Worm (Caenorhabditis elegans): ENCODE results near the gene C49F8.3.

The C49F8.3 gene

DNA sequence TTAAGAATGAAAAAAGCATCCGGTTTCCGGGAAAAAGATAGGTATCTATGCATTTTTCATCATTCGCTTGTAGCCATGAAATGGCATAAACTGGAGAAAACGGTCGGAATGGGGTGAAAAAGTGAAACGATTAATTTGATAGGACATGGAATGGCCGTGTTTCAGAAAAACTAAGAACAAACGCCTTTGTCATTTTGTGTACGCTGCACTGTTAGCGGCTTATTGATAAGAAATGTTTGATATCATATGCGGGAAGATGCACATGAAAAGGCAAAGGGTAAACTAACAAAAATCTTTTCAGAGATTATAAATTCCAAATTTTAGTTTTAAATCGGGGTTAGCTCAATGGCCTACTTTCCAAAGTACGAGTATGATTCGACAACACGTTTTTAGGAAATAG, 33.7 kb upstream of the C49F8.3 start:
- TF ChIP-seq pqm-1 (tag; optimal IDR thresholded peaks at IDR 0.05) = peak; percentile 67
- TF ChIP-seq daf-16 (GFP tag; optimal IDR thresholded peaks at IDR 0.05) = no peak
- TF ChIP-seq daf-16 (tag; optimal IDR thresholded peaks at IDR 0.05) = peak; percentile 71
- no peak for TF ChIP-seq attf-4 (tag; optimal IDR thresholded peaks at IDR 0.05)
- TF ChIP-seq cey-2 (tag; optimal IDR thresholded peaks at IDR 0.05; ENCODE audit: borderline replicate concordance, insufficient read depth) = no peak
- no peak for TF ChIP-seq sdz-12 (GFP tag; optimal IDR thresholded peaks at IDR 0.05)
- no peak for TF ChIP-seq ctbp-1 (GFP tag; IDR thresholded peaks at IDR 0.05)
- TF ChIP-seq dmd-6 (GFP tag; IDR thresholded peaks at IDR 0.05) = peak; percentile 72
- peak; percentile 63 for TF ChIP-seq nhr-28 (tag; optimal IDR thresholded peaks at IDR 0.05)
- TF ChIP-seq aha-1 (tag) = peak; percentile 57
- no peak for TF ChIP-seq daf-8 (GFP tag; IDR thresholded peaks at IDR 0.05)

DNA sequence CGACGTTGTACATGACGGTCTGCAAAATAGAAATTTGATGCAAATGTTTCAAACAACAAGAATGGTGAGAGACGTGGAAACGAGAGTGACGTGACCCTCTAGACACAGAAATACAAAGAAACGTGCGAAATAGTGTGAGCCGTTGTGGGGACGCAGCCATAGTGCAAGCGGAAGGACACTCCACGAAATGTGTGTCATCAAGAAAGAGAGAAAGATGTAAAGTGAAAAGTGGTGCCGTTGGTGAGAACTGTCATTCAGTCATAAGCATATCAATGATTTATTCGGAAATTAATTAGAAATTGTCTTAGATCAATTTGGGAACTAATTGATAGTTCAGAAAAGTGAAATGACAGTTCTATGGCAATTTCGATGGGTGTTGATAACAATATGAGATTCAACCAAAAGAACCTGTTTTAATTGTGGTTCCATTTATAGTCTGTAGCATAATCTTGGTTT, 32.6 kb upstream of the C49F8.3 start, which contains the start of gene C29F7.3:
Gene C29F7.3 (minus strand): TSS at position 51 of the 456 bp plus-strand sequence.
- TF ChIP-seq ama-1 (optimal IDR thresholded peaks at IDR 0.05) (no peak), nhr-102 (tag; optimal IDR thresholded peaks at IDR 0.05) (no peak), attf-4 (tag; optimal IDR thresholded peaks at IDR 0.05) (no peak), daf-8 (GFP tag; IDR thresholded peaks at IDR 0.05) (no peak), aha-1 (tag) (no peak), fos-1 (tag; optimal IDR thresholded peaks at IDR 0.05) (no peak), nhr-41 (GFP tag; IDR thresholded peaks at IDR 0.05) (no peak), lim-7 (GFP tag; IDR thresholded peaks at IDR 0.05) (no peak), ceh-28 (tag; optimal IDR thresholded peaks at IDR 0.05) (no peak), unc-130 (GFP tag; optimal IDR thresholded peaks at IDR 0.05) (no peak), nhr-11 (tag; optimal IDR thresholded peaks at IDR 0.05) (no peak), ZK337.2 (GFP tag; IDR thresholded peaks at IDR 0.05) (no peak), skn-1 (tag; optimal IDR thresholded peaks at IDR 0.05) (no peak), mxl-2 (GFP tag; conservative IDR thresholded peaks at IDR 0.05) (no peak), spr-1 (tag; optimal IDR thresholded peaks at IDR 0.05) (no peak), lin-38 (GFP tag; IDR thresholded peaks at IDR 0.05) (no peak), dpl-1 (GFP tag; optimal IDR thresholded peaks at IDR 0.05) (no peak), nhr-25 (tag; optimal IDR thresholded peaks at IDR 0.05; ENCODE audit: borderline replicate concordance, insufficient read depth) (no peak), nhr-77 (tag; optimal IDR thresholded peaks at IDR 0.05) (no peak), dmd-9 (GFP tag; IDR thresholded peaks at IDR 0.05) (no peak), hif-1 (tag; optimal IDR thresholded peaks at IDR 0.05) (no peak), hmg-1.1 (GFP tag; IDR thresholded peaks at IDR 0.05) (peak; percentile 68), ctbp-1 (GFP tag; IDR thresholded peaks at IDR 0.05) (0 out of 2 replicates have a peak, but pooled peaks have one; percentile 37), ZK546.5 (tag; optimal IDR thresholded peaks at IDR 0.05) (no peak), nhr-42 (GFP tag; IDR thresholded peaks at IDR 0.05) (no peak), snpc-1.2 (GFP tag; IDR thresholded peaks at IDR 0.05) (no peak), egl-27 (tag; optimal IDR thresholded peaks at IDR 0.05) (no peak), aly-2 (tag; optimal IDR thresholded peaks at IDR 0.05) (no peak), gei-8 (GFP tag; optimal IDR thresholded peaks at IDR 0.05) (peak; percentile 9), nhr-6 (tag; optimal IDR thresholded peaks at IDR 0.05) (no peak), ceh-82 (tag; optimal IDR thresholded peaks at IDR 0.05) (no peak), madf-9 (GFP tag; conservative IDR thresholded peaks at IDR 0.05) (no peak), mep-1 (tag; optimal IDR thresholded peaks at IDR 0.05) (peak; percentile 9), hlh-11 (tag; optimal IDR thresholded peaks at IDR 0.05) (peak; percentile 56), set-16 (GFP tag; IDR thresholded peaks at IDR 0.05) (no peak), tra-1 (GFP tag; IDR thresholded peaks at IDR 0.05) (peak; percentile 98), lsy-2 (tag; optimal IDR thresholded peaks at IDR 0.05) (no peak), daf-16 (GFP tag; optimal IDR thresholded peaks at IDR 0.05) (peak in 1 of 2 experiments; percentile 20), daf-16 (tag; optimal IDR thresholded peaks at IDR 0.05) (peak; percentile 3), ces-1 (GFP tag; optimal IDR thresholded peaks at IDR 0.05) (no peak), zip-2 (tag; optimal IDR thresholded peaks at IDR 0.05) (no peak), jun-1 (tag; optimal IDR thresholded peaks at IDR 0.05) (no peak), snpc-4 (tag; optimal IDR thresholded peaks at IDR 0.05) (no peak), mes-2 (tag; optimal IDR thresholded peaks at IDR 0.05; ENCODE audit: poor library complexity, severe bottlenecking) (no peak), rbr-2 (tag; optimal IDR thresholded peaks at IDR 0.05) (no peak)

Measured in whole organism, L4 larva.